Fruit fly (Drosophila melanogaster): ENCODE data around the gene CG13998.

The CG13998 gene

dm6 chr2L:5997609-5998229, 41.1 kb upstream of the CG13998 start (continued):
- TF ChIP-seq CG7745 (tag; optimal IDR thresholded peaks at IDR 0.05) (no peak), CG34422 (GFP tag; IDR thresholded peaks at IDR 0.05) (no peak), gt (GFP tag; IDR thresholded peaks at IDR 0.05) (0 out of 2 replicates have a peak, but pooled peaks have one; percentile 34), pita (GFP tag; optimal IDR thresholded peaks at IDR 0.05) (no peak), kah (GFP tag; optimal IDR thresholded peaks at IDR 0.05) (peak; percentile 90), CG17328 (GFP tag; IDR thresholded peaks at IDR 0.05) (peak; percentile 26; the same call in 1 of the 2 replicates), psq (GFP tag; optimal IDR thresholded peaks at IDR 0.05) (no peak), ken (GFP tag; IDR thresholded peaks at IDR 0.05) (no peak), CG13296 (GFP tag; optimal IDR thresholded peaks at IDR 0.05) (peak; percentile 83), Xbp1 (GFP tag; optimal IDR thresholded peaks at IDR 0.05) (no peak), nerfin-2 (GFP tag; IDR thresholded peaks at IDR 0.05; ENCODE audit: partially characterized antibody) (no peak), CG6791 (GFP tag; IDR thresholded peaks at IDR 0.05; ENCODE audit: partially characterized antibody) (no peak), Hr78 (GFP tag; optimal IDR thresholded peaks at IDR 0.05) (no peak), CG13624 (GFP tag; optimal IDR thresholded peaks at IDR 0.05) (peak; percentile 3), CG12155 (GFP tag; optimal IDR thresholded peaks at IDR 0.05) (no peak), jing (GFP tag; optimal IDR thresholded peaks at IDR 0.05) (no peak), Dek (tag; optimal IDR thresholded peaks at IDR 0.05) (no peak), odd (GFP tag; optimal IDR thresholded peaks at IDR 0.05) (peak; percentile 84), CG4360 (GFP tag; IDR thresholded peaks at IDR 0.05) (peak; percentile 56; the same call in 1 of the 2 replicates), HLH4C (GFP tag; IDR thresholded peaks at IDR 0.05; ENCODE audit: partially characterized antibody) (no peak), Dad (GFP tag; optimal IDR thresholded peaks at IDR 0.05) (peak; percentile 20), nom (GFP tag; optimal IDR thresholded peaks at IDR 0.05) (peak; percentile 79), CG13123 (GFP tag; optimal IDR thresholded peaks at IDR 0.05) (no peak), dmrt11E (tag; optimal IDR thresholded peaks at IDR 0.05) (no peak), Side (GFP tag; optimal IDR thresholded peaks at IDR 0.05) (peak; percentile 48), CG17912 (GFP tag; optimal IDR thresholded peaks at IDR 0.05) (peak; percentile 41), CG10209 (GFP tag; optimal IDR thresholded peaks at IDR 0.05) (peak; percentile 24), D19A (tag; optimal IDR thresholded peaks at IDR 0.05) (peak; percentile 34), CG7928 (GFP tag; optimal IDR thresholded peaks at IDR 0.05) (no peak), ham (GFP tag; IDR thresholded peaks at IDR 0.05) (no peak), CG1529 (GFP tag; optimal IDR thresholded peaks at IDR 0.05) (peak; percentile 40), Myb (GFP tag; optimal IDR thresholded peaks at IDR 0.05) (no peak), Abd-B (GFP tag; optimal IDR thresholded peaks at IDR 0.05) (no peak), Ets65A (GFP tag) (peak; percentile 44), NC2α (GFP tag; optimal IDR thresholded peaks at IDR 0.05) (no peak), Lim3 (GFP tag; IDR thresholded peaks at IDR 0.05) (no peak), CG3407 (GFP tag; optimal IDR thresholded peaks at IDR 0.05) (peak; percentile 51), CG10959 (GFP tag; IDR thresholded peaks at IDR 0.05) (no peak), Fer1 (GFP tag; optimal IDR thresholded peaks at IDR 0.05) (peak; percentile 88), fd96Cb (tag; optimal IDR thresholded peaks at IDR 0.05) (peak; percentile 10), mld (GFP tag; IDR thresholded peaks at IDR 0.05; ENCODE audit: partially characterized antibody) (no peak), hkb (optimal IDR thresholded peaks at IDR 0.05) (no peak), hkb (GFP tag; IDR thresholded peaks at IDR 0.05) (peak; percentile 71), CG6854 (GFP tag; optimal IDR thresholded peaks at IDR 0.05) (peak; percentile 67), CG12071 (GFP tag; optimal IDR thresholded peaks at IDR 0.05) (peak; percentile 68), Drgx (GFP tag; IDR thresholded peaks at IDR 0.05) (no peak), stwl (tag; optimal IDR thresholded peaks at IDR 0.05) (no peak), CG6175 (GFP tag; IDR thresholded peaks at IDR 0.05) (0 out of 3 replicates have a peak, but pooled peaks have one; percentile 37), Mes4 (GFP tag; optimal IDR thresholded peaks at IDR 0.05) (peak; percentile 51), MTF-1 (GFP tag; optimal IDR thresholded peaks at IDR 0.05; ENCODE audit: borderline replicate concordance) (peak; percentile 72)

Measured in whole organism, embryonic.